Fruit fly (Drosophila melanogaster) whole organism, embryonic: Measurements from ENCODE around the gene Cdc27.

ENCODE experiments used
- ATbp ChIP-seq: fragments of 200-800 bp; sonication (Bioruptor generic); optimal IDR thresholded peaks from 2 replicates; lab custom pipeline; 2017; ENCODE audit warnings: missing biosample characterization, mild to moderate bottlenecking, missing genetic modification characterization, missing genetic modification reagents
- Atf3 ChIP-seq: fragments of 200-800 bp; sonication (Bioruptor generic); optimal IDR thresholded peaks from 3 replicates; lab custom pipeline; 2016; ENCODE audit warnings: missing biosample characterization, missing genetic modification characterization
- Blimp-1 ChIP-seq: fragments of 200-800 bp; sonication (Bioruptor generic); optimal IDR thresholded peaks from 3 replicates; lab custom pipeline; 2018; ENCODE audit warnings: missing biosample characterization, missing genetic modification characterization, mild to moderate bottlenecking, moderate library complexity, missing genetic modification reagents
- CG10209 ChIP-seq: fragments of 200-800 bp; sonication (Bioruptor generic); optimal IDR thresholded peaks from 3 replicates; lab custom pipeline; 2017; ENCODE audit warnings: missing biosample characterization, mild to moderate bottlenecking, missing genetic modification characterization, missing genetic modification reagents
- CG11093 ChIP-seq: fragments of 200-800 bp; sonication (Bioruptor generic); IDR thresholded peaks from 3 replicates; pipeline ENCODE4 v1.3.6; 2022; ENCODE audit warnings: missing biosample characterization, missing genetic modification characterization
- CG11723 ChIP-seq: fragments of 200-800 bp; sonication (Bioruptor generic); optimal IDR thresholded peaks from 2 replicates; lab custom pipeline; 2017; ENCODE audit warnings: missing biosample characterization, mild to moderate bottlenecking, missing genetic modification characterization
- CG13424 ChIP-seq: fragments of 200-800 bp; sonication (Bioruptor generic); optimal IDR thresholded peaks from 2 replicates; lab custom pipeline; 2019; ENCODE audit warnings: missing biosample characterization, mild to moderate bottlenecking, missing genetic modification characterization, moderate library complexity
- CG14667 ChIP-seq: fragments of 200-800 bp; sonication (Bioruptor generic); IDR thresholded peaks from 2 replicates; pipeline ENCODE4 v1.3.6; 2022; ENCODE audit warnings: missing biosample characterization, missing genetic modification characterization
- CG17359 ChIP-seq: fragments of 200-800 bp; sonication (Bioruptor generic); optimal IDR thresholded peaks from 3 replicates; lab custom pipeline; 2018; ENCODE audit warnings: missing biosample characterization, mild to moderate bottlenecking, missing genetic modification characterization, moderate library complexity
- CG31388 ChIP-seq: fragments of 200-800 bp; sonication (Bioruptor generic); optimal IDR thresholded peaks from 2 replicates; lab custom pipeline; 2016; ENCODE audit warnings: missing biosample characterization, missing genetic modification characterization
- CG31441 ChIP-seq: fragments of 200-800 bp; sonication (Bioruptor generic); IDR thresholded peaks from 2 replicates; pipeline ENCODE4 v1.3.6; 2022; ENCODE audit warnings: missing biosample characterization, missing genetic modification characterization
- CG3163 ChIP-seq: fragments of 200-800 bp; sonication (Bioruptor generic); optimal IDR thresholded peaks from 3 replicates; lab custom pipeline; 2016; ENCODE audit warnings: missing biosample characterization, missing genetic modification characterization
- CG3726 ChIP-seq: fragments of 200-800 bp; sonication (Bioruptor generic); IDR thresholded peaks from 3 replicates; pipeline ENCODE4, ENCODE4 v1.3.6; 2022; ENCODE audit warnings: missing biosample characterization, missing genetic modification characterization
- CG4360 ChIP-seq: fragments of 200-800 bp; sonication (Bioruptor generic); IDR thresholded peaks from 2 replicates; pipeline ENCODE4 v1.3.6; 2022; ENCODE audit warnings: missing biosample characterization, missing genetic modification characterization
- CG4617 ChIP-seq: fragments of 200-800 bp; sonication (Bioruptor generic); optimal IDR thresholded peaks from 3 replicates; lab custom pipeline; 2016; ENCODE audit warnings: missing biosample characterization, missing genetic modification characterization, borderline replicate concordance
- CG7372 ChIP-seq: fragments of 200-800 bp; sonication (Bioruptor generic); IDR thresholded peaks from 2 replicates; pipeline ENCODE4 v1.3.6; 2022; ENCODE audit warnings: missing biosample characterization, missing genetic modification characterization
- CG7963 ChIP-seq: fragments of 200-800 bp; sonication (Bioruptor generic); IDR thresholded peaks from 3 replicates; pipeline ENCODE4 v1.3.6; 2022; ENCODE audit warnings: missing biosample characterization, missing genetic modification characterization; ENCODE audit not compliant: partially characterized antibody
- CG8924 ChIP-seq: fragments of 200-800 bp; optimal IDR thresholded peaks from 3 replicates; lab custom pipeline; 2019; ENCODE audit warnings: missing biosample characterization, mild to moderate bottlenecking, missing genetic modification characterization, moderate library complexity
- Dll ChIP-seq: fragments of 200-800 bp; sonication (Bioruptor generic); IDR thresholded peaks from 4 replicates; pipeline ENCODE4 v1.3.6; 2022; ENCODE audit warnings: missing biosample characterization, missing genetic modification characterization; ENCODE audit not compliant: partially characterized antibody
- Hand ChIP-seq: fragments of 200-800 bp; sonication (Bioruptor generic); optimal IDR thresholded peaks from 2 replicates; lab custom pipeline; 2017; ENCODE audit warnings: mild to moderate bottlenecking, missing biosample characterization, missing genetic modification reagents, missing genetic modification characterization
- Max ChIP-seq: fragments of 200-800 bp; sonication (Bioruptor generic); optimal IDR thresholded peaks from 2 replicates; lab custom pipeline; 2016; ENCODE audit warnings: missing biosample characterization, mild to moderate bottlenecking, missing genetic modification characterization
- Neu2 ChIP-seq: fragments of 200-800 bp; sonication (Bioruptor generic); optimal IDR thresholded peaks from 3 replicates; lab custom pipeline; 2016; ENCODE audit warnings: missing biosample characterization, missing genetic modification characterization, borderline replicate concordance
- Nf-YA ChIP-seq: fragments of 200-800 bp; sonication (Bioruptor generic); IDR thresholded peaks from 2 replicates; pipeline ENCODE4 v1.3.6; 2022; ENCODE audit warnings: missing biosample characterization, missing genetic modification characterization
- Side ChIP-seq: fragments of 200-800 bp; sonication (Bioruptor generic); optimal IDR thresholded peaks from 2 replicates; lab custom pipeline; 2016; ENCODE audit warnings: missing biosample characterization, missing genetic modification characterization
- Sox100B ChIP-seq: fragments of 200-800 bp; sonication (Bioruptor generic); optimal IDR thresholded peaks from 3 replicates; lab custom pipeline; 2018; ENCODE audit warnings: missing biosample characterization, mild to moderate bottlenecking, missing genetic modification characterization
- Sox102F ChIP-seq: fragments of 200-800 bp; sonication (Bioruptor generic); optimal IDR thresholded peaks from 2 replicates; lab custom pipeline; 2018; ENCODE audit warnings: missing biosample characterization, mild to moderate bottlenecking, missing genetic modification characterization, moderate library complexity
- Spps ChIP-seq: fragments of 200-800 bp; sonication (Bioruptor generic); optimal IDR thresholded peaks from 2 replicates; lab custom pipeline; 2018; ENCODE audit warnings: missing biosample characterization, mild to moderate bottlenecking, missing genetic modification characterization
- Xbp1 ChIP-seq: fragments of 200-800 bp; sonication (Bioruptor generic); optimal IDR thresholded peaks from 3 replicates; lab custom pipeline; 2016; ENCODE audit warnings: missing biosample characterization, mild to moderate bottlenecking, missing genetic modification characterization
- bab2 ChIP-seq: fragments of 200-800 bp; sonication (Bioruptor generic); optimal IDR thresholded peaks from 2 replicates; lab custom pipeline; 2016; ENCODE audit warnings: missing biosample characterization, missing genetic modification characterization
- bowl ChIP-seq: fragments of 200-800 bp; sonication (Bioruptor generic); IDR thresholded peaks from 2 replicates; pipeline ENCODE4 v1.3.6; 2022; ENCODE audit warnings: missing biosample characterization, missing genetic modification characterization
- croc ChIP-seq: fragments of 200-800 bp; sonication (Bioruptor generic); conservative IDR thresholded peaks from 3 replicates; pipeline ENCODE4 v1.3.6; 2022; ENCODE audit warnings: missing biosample characterization, missing genetic modification characterization
- dati ChIP-seq: fragments of 200-800 bp; sonication (Bioruptor generic); IDR thresholded peaks from 2 replicates; pipeline ENCODE4 v1.3.6; 2022; ENCODE audit warnings: missing biosample characterization, missing genetic modification characterization
- disco-r ChIP-seq: fragments of 200-800 bp; sonication (Bioruptor generic); optimal IDR thresholded peaks from 2 replicates; lab custom pipeline; 2016; ENCODE audit warnings: missing biosample characterization, missing genetic modification characterization
- dm ChIP-seq: fragments of 200-800 bp; sonication (Bioruptor generic); optimal IDR thresholded peaks from 3 replicates; lab custom pipeline; 2016; ENCODE audit warnings: missing biosample characterization, missing genetic modification characterization
- dpn ChIP-seq, 2 experiments: fragments of 200-800 bp; sonication (Bioruptor generic); optimal IDR thresholded peaks; 3 replicates each; lab custom pipeline; 2016; ENCODE audit warnings: missing biosample characterization in 2 of 2, missing genetic modification characterization in 2 of 2
- eyg ChIP-seq: fragments of 200-800 bp; sonication (Bioruptor generic); optimal IDR thresholded peaks from 3 replicates; lab custom pipeline; 2016; ENCODE audit warnings: missing biosample characterization, missing genetic modification characterization
- fd64A ChIP-seq: fragments of 200-800 bp; sonication (Bioruptor generic); optimal IDR thresholded peaks from 3 replicates; lab custom pipeline; 2018; ENCODE audit warnings: missing biosample characterization, mild to moderate bottlenecking, missing genetic modification characterization
- grn ChIP-seq: fragments of 200-800 bp; sonication (Bioruptor generic); optimal IDR thresholded peaks from 3 replicates; lab custom pipeline; 2017; ENCODE audit warnings: missing biosample characterization, missing genetic modification characterization
- hb ChIP-seq: fragments of 200-800 bp; sonication (Bioruptor generic); IDR thresholded peaks from 3 replicates; pipeline ENCODE4 v1.3.6; 2022; ENCODE audit warnings: missing biosample characterization, missing genetic modification characterization; ENCODE audit not compliant: partially characterized antibody
- luna ChIP-seq: fragments of 200-800 bp; sonication (Bioruptor generic); optimal IDR thresholded peaks from 2 replicates; lab custom pipeline; 2016; ENCODE audit warnings: missing biosample characterization, missing genetic modification characterization
- pan ChIP-seq, 4 experiments: fragments of >200 bp in 3 of 4; fragments of 200-800 bp in 1 of 4; sonication (Bioruptor generic) in 1 of 4; optimal IDR thresholded peaks in 3 of 4; IDR thresholded peaks in 1 of 4; 2 replicates each; pipeline versions ENCODE4 v1.3.6 to Lab custom; 2017 to 2022; ENCODE audit warnings: missing biosample characterization in 2 of 4, missing genetic modification characterization in 2 of 4, mixed read lengths in 1 of 4
- peb ChIP-seq: fragments of 200-800 bp; sonication (Bioruptor generic); IDR thresholded peaks from 2 replicates; pipeline ENCODE4 v1.3.6; 2022; ENCODE audit warnings: missing biosample characterization, missing genetic modification characterization
- pros ChIP-seq: fragments of 200-800 bp; sonication (Bioruptor generic); optimal IDR thresholded peaks from 3 replicates; lab custom pipeline; 2019; ENCODE audit warnings: missing biosample characterization, mild to moderate bottlenecking, missing genetic modification characterization, moderate library complexity
- pzg ChIP-seq: fragments of 200-800 bp; sonication (Bioruptor generic); optimal IDR thresholded peaks from 3 replicates; lab custom pipeline; 2018; ENCODE audit warnings: missing biosample characterization, mild to moderate bottlenecking, missing genetic modification characterization, moderate library complexity
- salm ChIP-seq: fragments of 200-800 bp; sonication (Bioruptor generic); optimal IDR thresholded peaks from 2 replicates; lab custom pipeline; 2018; ENCODE audit warnings: missing biosample characterization, mild to moderate bottlenecking, missing genetic modification characterization
- schlank ChIP-seq: fragments of 200-800 bp; sonication (Bioruptor generic); optimal IDR thresholded peaks from 2 replicates; lab custom pipeline; 2018; ENCODE audit warnings: missing biosample characterization, mild to moderate bottlenecking, missing genetic modification characterization
- sima ChIP-seq: fragments of 200-800 bp; sonication (Bioruptor generic); optimal IDR thresholded peaks from 2 replicates; lab custom pipeline; 2016; ENCODE audit warnings: missing biosample characterization, missing genetic modification characterization
- twi ChIP-seq: fragments of 200-800 bp; optimal IDR thresholded peaks from 2 replicates; lab custom pipeline; 2019; ENCODE audit warnings: missing biosample characterization, mild to moderate bottlenecking, missing genetic modification characterization, moderate library complexity
- vnd ChIP-seq: fragments of 200-800 bp; sonication (Bioruptor generic); IDR thresholded peaks from 3 replicates; pipeline ENCODE4 v1.3.6; 2022; ENCODE audit warnings: missing biosample characterization, missing genetic modification characterization; ENCODE audit not compliant: partially characterized antibody

Gene Cdc27

DNA sequence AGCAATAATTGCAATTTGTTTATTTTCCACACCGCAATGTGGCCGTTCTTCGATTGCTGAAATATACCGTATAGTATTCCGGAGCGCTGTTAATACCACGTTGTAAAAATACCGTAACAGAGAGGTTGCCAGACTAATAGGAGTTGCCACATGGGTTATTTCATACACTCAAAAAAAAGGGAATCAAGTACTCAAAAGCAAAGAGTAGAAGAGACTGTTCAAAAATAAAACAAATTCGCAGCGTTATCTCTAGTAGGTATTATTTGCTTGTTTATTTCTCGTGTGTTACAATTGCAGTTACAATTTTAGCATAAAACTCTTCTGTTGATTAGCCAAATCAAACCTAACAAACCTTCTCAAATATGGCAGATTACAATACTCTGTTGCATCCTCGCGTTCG is 1.3 kb upstream of the Cdc27 start, which contains the start of gene MED4 (continued):
- TF ChIP-seq Sox100B (GFP tag; lab: Kevin White, UChicago) (no peak), Blimp-1 (GFP tag; lab: Kevin White, UChicago) (peak; percentile 63), hb (GFP tag; lab: Robert Waterston, UW) (no peak), bab2 (GFP tag; lab: Kevin White, UChicago) (peak; percentile 79), Hand (GFP tag; lab: Kevin White, UChicago) (peak; percentile 30), peb (GFP tag; lab: Robert Waterston, UW) (peak; percentile 37; the same call in 1 of the 2 replicates), CG17359 (tag; lab: Kevin White, UChicago) (peak; percentile 69), CG13424 (tag; lab: Kevin White, UChicago) (peak; percentile 74), bowl (GFP tag; lab: Robert Waterston, UW) (peak; percentile 54; the same call in 1 of the 2 replicates), Side (GFP tag; lab: Kevin White, UChicago) (peak; percentile 90), grn (no peak), Nf-YA (no peak), pzg (GFP tag; lab: Kevin White, UChicago) (peak; percentile 95), Neu2 (GFP tag; lab: Kevin White, UChicago) (peak; percentile 47), CG11093 (no peak; the same call in 2 of the 3 replicates), CG4360 (peak; percentile 12; the same call in 1 of the 2 replicates), CG14667 (GFP tag; lab: Robert Waterston, UW) (peak; percentile 61), CG10209 (GFP tag; lab: Kevin White, UChicago) (peak; percentile 63), twi (tag; lab: Kevin White, UChicago) (peak; percentile 52), croc (GFP tag; lab: Robert Waterston, UW) (peak; percentile 41; the same call in 1 of the 3 replicates), Sox102F (GFP tag; lab: Kevin White, UChicago) (peak; percentile 75), Max (GFP tag; lab: Kevin White, UChicago) (peak; percentile 69), dm (peak; percentile 88), CG31441 (peak; percentile 60), vnd (GFP tag; lab: Robert Waterston, UW) (no peak), eyg (GFP tag; lab: Kevin White, UChicago) (peak; percentile 71), CG11723 (GFP tag; lab: Kevin White, UChicago) (peak; percentile 36), CG31388 (no peak), pan (optimal IDR thresholded peaks at IDR 0.05; lab: Kevin White, UChicago) (no peak), pan (GFP tag; optimal IDR thresholded peaks at IDR 0.05 in 1 of 2, IDR thresholded peaks at IDR 0.05 in 1 of 2) (peak in 1 of 2 experiments; percentile 85), Atf3 (GFP tag; lab: Kevin White, UChicago) (peak; percentile 75), fd64A (peak; percentile 10), pros (GFP tag; lab: Kevin White, UChicago) (no peak), CG8924 (tag; lab: Kevin White, UChicago) (peak; percentile 82), ATbp (GFP tag; lab: Kevin White, UChicago) (no peak), CG4617 (peak; percentile 93), salm (peak; percentile 36), Spps (no peak), CG7372 (GFP tag; lab: Robert Waterston, UW) (peak; percentile 36; the same call in 1 of the 2 replicates), luna (GFP tag; lab: Kevin White, UChicago) (peak; percentile 70), dpn (GFP tag; optimal IDR thresholded peaks at IDR 0.05; lab: Kevin White, UChicago) (peak; percentile 86 to 92), CG7963 (GFP tag; lab: Robert Waterston, UW) (no peak), CG3163 (peak; percentile 72), disco-r (GFP tag; lab: Kevin White, UChicago) (peak; percentile 69), sima (GFP tag; lab: Kevin White, UChicago) (no peak), CG3726 (GFP tag; lab: Robert Waterston, UW) (0 out of 3 replicates have a peak, but pooled peaks have one; percentile 16), schlank (tag; lab: Kevin White, UChicago) (peak; percentile 51), Xbp1 (peak; percentile 89), Dll (GFP tag; lab: Robert Waterston, UW) (peak; percentile 19; the same call in 1 of the 4 replicates), dati (GFP tag; lab: Robert Waterston, UW) (peak; percentile 18; the same call in 1 of the 2 replicates)
